Worm (Caenorhabditis elegans): ENCODE measurements around the gene srsx-19.

srsx-19 gene

DNA sequence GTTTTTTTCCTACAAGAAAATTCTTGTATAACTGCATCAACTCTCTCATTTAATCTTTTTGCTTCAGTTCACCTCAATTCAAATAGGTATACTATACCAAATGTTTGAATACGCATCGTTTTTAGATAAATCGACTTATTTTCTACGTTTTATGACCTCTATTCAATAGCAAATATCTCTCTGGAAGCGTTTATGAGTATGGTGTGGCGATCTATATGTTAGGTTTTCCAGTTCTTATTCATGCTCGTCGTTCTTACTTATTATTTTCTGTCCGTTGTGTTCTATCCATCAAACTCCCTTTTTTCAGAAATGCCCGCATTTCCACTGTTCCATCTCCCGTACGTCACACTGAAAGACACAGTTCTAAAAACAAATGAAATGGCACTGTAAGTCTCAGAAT is 6.9 kb upstream of the srsx-19 start, which contains the start of gene T22G5.3:
Gene T22G5.3, plus strand, starts transcription at position 301 of the 400 bp plus-strand sequence.
- no peak for TF ChIP-seq ceh-9 (tag; optimal IDR thresholded peaks at IDR 0.05)
- TF ChIP-seq nhr-237 (tag; optimal IDR thresholded peaks at IDR 0.05), result no peak
- no peak for TF ChIP-seq egl-27 (tag; optimal IDR thresholded peaks at IDR 0.05)
- no peak for TF ChIP-seq nhr-76 (tag; optimal IDR thresholded peaks at IDR 0.05)
- TF ChIP-seq sea-2 (GFP tag; optimal IDR thresholded peaks at IDR 0.05), result no peak
- no peak for TF ChIP-seq jun-1 (tag; optimal IDR thresholded peaks at IDR 0.05)
- no peak for TF ChIP-seq ceh-16 (tag; optimal IDR thresholded peaks at IDR 0.05)
- no peak for TF ChIP-seq zag-1 (tag; optimal IDR thresholded peaks at IDR 0.05)
- TF ChIP-seq pha-4 (tag; optimal IDR thresholded peaks at IDR 0.05), result no peak
- no peak for TF ChIP-seq lsy-12 (tag; optimal IDR thresholded peaks at IDR 0.05)
- no peak for TF ChIP-seq daf-12 (tag; optimal IDR thresholded peaks at IDR 0.05)
- no peak for TF ChIP-seq ztf-4 (tag; optimal IDR thresholded peaks at IDR 0.05)
- no peak for TF ChIP-seq lin-39 (tag; optimal IDR thresholded peaks at IDR 0.05)
- no peak for TF ChIP-seq nhr-77 (tag; optimal IDR thresholded peaks at IDR 0.05)

DNA sequence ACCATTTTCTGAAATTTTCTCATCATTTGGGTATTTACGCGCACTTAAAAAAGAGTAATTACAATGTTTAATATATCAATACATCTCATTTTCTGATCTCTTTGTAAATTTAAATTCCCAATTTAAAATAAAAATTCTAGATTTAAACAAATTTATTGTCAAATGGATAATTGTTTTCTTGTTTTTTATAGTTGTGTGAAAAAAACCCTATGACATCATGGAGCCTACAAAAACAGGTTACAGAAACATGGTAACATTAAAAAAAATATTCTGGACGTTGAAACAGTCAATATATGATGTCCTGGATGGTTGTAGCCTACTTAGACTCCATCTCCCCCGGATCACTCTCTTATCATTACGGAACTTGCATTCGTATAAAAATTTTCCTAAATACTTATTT is 2.1 kb downstream of the srsx-19 start, which contains the start of gene spp-12:
Gene spp-12, plus strand, starts transcription at position 301 of the 400 bp plus-strand sequence.
- TF ChIP-seq nhr-67 (tag; optimal IDR thresholded peaks at IDR 0.05) (no peak), sea-2 (GFP tag; optimal IDR thresholded peaks at IDR 0.05) (no peak), nhr-12 (tag; optimal IDR thresholded peaks at IDR 0.05) (no peak), aly-2 (tag; optimal IDR thresholded peaks at IDR 0.05) (no peak), zag-1 (tag; optimal IDR thresholded peaks at IDR 0.05) (no peak), ceh-28 (tag; optimal IDR thresholded peaks at IDR 0.05) (no peak), nhr-237 (tag; optimal IDR thresholded peaks at IDR 0.05) (no peak), mdl-1 (tag; optimal IDR thresholded peaks at IDR 0.05) (no peak), mml-1 (tag; optimal IDR thresholded peaks at IDR 0.05) (no peak), ZK546.5 (tag; optimal IDR thresholded peaks at IDR 0.05) (no peak), lin-15B (tag; optimal IDR thresholded peaks at IDR 0.05) (no peak), nhr-23 (tag; optimal IDR thresholded peaks at IDR 0.05) (no peak), egl-5 (tag; optimal IDR thresholded peaks at IDR 0.05) (no peak), nhr-28 (tag; optimal IDR thresholded peaks at IDR 0.05) (no peak)

DNA sequence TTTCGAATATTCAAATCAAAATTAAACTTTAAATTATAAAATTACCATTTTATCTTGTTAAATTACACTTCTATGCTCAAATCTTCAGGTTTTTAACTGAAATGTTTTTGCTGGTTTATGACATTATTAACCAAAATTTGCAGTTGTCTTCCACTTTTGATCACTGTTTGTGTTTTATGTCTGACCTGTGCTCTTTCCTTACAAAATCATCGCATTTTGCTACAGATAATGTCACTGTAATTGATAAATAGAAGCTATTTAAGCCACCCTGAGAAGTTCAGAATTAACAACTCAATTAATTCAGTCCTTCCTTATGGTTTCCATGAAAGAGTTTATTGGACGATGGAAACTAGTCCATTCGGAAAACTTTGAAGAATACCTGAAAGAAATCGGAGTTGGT is 3.0 kb downstream of the srsx-19 start, which contains the start of gene lbp-8:
Gene lbp-8, plus strand, starts transcription at position 301 of the 400 bp plus-strand sequence.
- TF ChIP-seq unc-62 (GFP tag; optimal IDR thresholded peaks at IDR 0.05) (no peak), egl-27 (tag; optimal IDR thresholded peaks at IDR 0.05) (no peak), ceh-16 (tag; optimal IDR thresholded peaks at IDR 0.05) (no peak), nhr-11 (tag; optimal IDR thresholded peaks at IDR 0.05) (no peak), elt-3 (tag; optimal IDR thresholded peaks at IDR 0.05) (no peak), elt-1 (tag; optimal IDR thresholded peaks at IDR 0.05) (no peak), sea-2 (GFP tag; optimal IDR thresholded peaks at IDR 0.05) (no peak), lsy-12 (tag; optimal IDR thresholded peaks at IDR 0.05) (no peak), fos-1 (tag; optimal IDR thresholded peaks at IDR 0.05) (no peak), skn-1 (tag; optimal IDR thresholded peaks at IDR 0.05) (no peak), zag-1 (tag; optimal IDR thresholded peaks at IDR 0.05) (no peak), ceh-9 (tag; optimal IDR thresholded peaks at IDR 0.05) (no peak), daf-12 (tag; optimal IDR thresholded peaks at IDR 0.05) (no peak), aly-2 (tag; optimal IDR thresholded peaks at IDR 0.05) (no peak), ceh-82 (tag; optimal IDR thresholded peaks at IDR 0.05) (no peak), nhr-67 (tag; optimal IDR thresholded peaks at IDR 0.05) (no peak)

DNA sequence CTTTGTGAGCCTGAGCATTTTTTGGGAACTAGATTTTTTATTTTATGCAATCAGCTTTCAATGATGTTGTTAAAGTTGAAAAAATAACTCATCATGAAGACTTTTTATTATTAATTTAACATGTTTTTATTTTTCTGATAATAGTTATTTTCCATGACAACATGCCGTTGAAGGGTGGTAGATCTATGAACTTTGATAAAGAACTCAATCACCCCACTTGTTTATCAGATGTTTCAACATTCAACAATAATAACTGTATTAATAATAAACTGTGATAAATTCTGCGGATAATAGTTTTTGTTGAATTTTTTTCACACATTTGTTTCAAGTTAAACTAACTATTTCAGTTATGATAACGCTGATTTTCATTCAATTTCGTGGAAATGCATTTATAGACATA is 4.0 kb downstream of the srsx-19 start:
- TF ChIP-seq elt-2 (tag; optimal IDR thresholded peaks at IDR 0.05) (peak; percentile 47), pqm-1 (tag; optimal IDR thresholded peaks at IDR 0.05) (peak; percentile 80), aly-2 (tag; optimal IDR thresholded peaks at IDR 0.05) (no peak)

DNA sequence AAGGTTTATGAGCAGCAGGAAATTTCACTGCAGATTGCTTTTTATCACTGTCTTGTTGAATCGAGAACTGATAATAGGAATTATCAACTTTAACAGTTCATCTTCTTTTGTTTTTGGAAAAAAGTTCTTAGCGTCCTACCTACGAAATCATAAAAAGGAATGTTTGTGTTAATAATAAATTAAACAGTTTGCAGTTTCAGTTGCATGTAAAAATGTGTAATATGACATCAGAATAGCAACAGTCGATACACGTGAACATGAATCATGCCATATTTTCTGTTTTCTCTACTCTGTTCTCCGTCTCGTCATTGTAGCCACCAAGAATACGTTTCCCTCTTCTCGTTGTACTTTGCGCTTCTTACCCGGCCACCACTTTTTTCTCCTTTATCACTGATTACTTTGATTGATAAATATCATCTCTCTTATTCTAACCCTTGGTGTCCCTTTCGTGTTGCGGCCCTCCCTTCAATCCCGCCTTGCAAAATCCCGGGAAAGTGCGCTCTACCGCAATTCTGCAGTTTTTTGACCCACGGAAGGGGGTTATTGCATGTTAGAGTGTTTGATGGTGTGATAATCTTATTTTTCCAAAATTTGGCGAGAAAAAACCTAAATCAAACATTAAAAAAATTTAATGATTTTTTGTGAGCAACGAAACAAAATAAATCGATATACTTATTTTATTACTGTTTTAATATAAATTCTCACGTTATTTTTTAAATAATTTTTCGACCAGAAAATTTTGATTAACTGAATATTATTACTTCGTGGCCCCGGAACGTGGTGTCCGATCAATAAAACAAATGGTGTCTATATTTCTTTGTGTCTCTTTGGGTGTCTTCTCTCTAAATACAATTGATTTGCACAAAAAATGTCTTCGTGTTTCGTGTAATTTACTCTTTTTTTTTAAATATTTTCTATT is 5.3 kb downstream of the srsx-19 start, which contains the start of gene sptl-3:
Gene sptl-3, plus strand, starts transcription at position 869 of the 919 bp plus-strand sequence.
- TF ChIP-seq nhr-12 (tag; optimal IDR thresholded peaks at IDR 0.05) (no peak), nhr-43 (tag; optimal IDR thresholded peaks at IDR 0.05; ENCODE audit: poor library complexity, severe bottlenecking) (peak; percentile 71), nhr-11 (tag; optimal IDR thresholded peaks at IDR 0.05) (no peak), elt-3 (tag; optimal IDR thresholded peaks at IDR 0.05) (peak; percentile 0 to 46 (median 14)), ZK546.5 (tag; optimal IDR thresholded peaks at IDR 0.05) (no peak), jun-1 (tag; optimal IDR thresholded peaks at IDR 0.05) (peak; percentile 56), lin-15B (tag; optimal IDR thresholded peaks at IDR 0.05) (peak; percentile 54), nhr-25 (tag; optimal IDR thresholded peaks at IDR 0.05) (peak; percentile 48), nhr-23 (tag; optimal IDR thresholded peaks at IDR 0.05) (peak; percentile 53), nfya-1 (tag; optimal IDR thresholded peaks at IDR 0.05; ENCODE audit: insufficient read depth) (peak; percentile 18), pqm-1 (tag; optimal IDR thresholded peaks at IDR 0.05) (peak; percentile 18), hmg-11 (tag; optimal IDR thresholded peaks at IDR 0.05) (peak; percentile 3), elt-2 (tag; optimal IDR thresholded peaks at IDR 0.05) (peak; percentile 92)

Measured in whole organism, L3 larva.